Worm (Caenorhabditis elegans): Measurements from ENCODE around the gene srlf-26.

Gene srlf-26

ce11 chrIV:13682733-13683132 is 4.0 kb downstream of the srlf-26 start:
- TF ChIP-seq egl-27 (tag; optimal IDR thresholded peaks at IDR 0.05), result no peak
- TF ChIP-seq zfp-2 (tag; optimal IDR thresholded peaks at IDR 0.05), result no peak
- TF ChIP-seq mdl-1 (tag; optimal IDR thresholded peaks at IDR 0.05), result peak in 1 of 2 experiments; percentile 45
- peak; percentile 95 for TF ChIP-seq cey-2 (tag; optimal IDR thresholded peaks at IDR 0.05; ENCODE audit: borderline replicate concordance, insufficient read depth)
- no peak for TF ChIP-seq ctbp-1 (GFP tag; IDR thresholded peaks at IDR 0.05)
- TF ChIP-seq nhr-41 (GFP tag; IDR thresholded peaks at IDR 0.05), result no peak
- no peak for TF ChIP-seq zip-11 (GFP tag; IDR thresholded peaks at IDR 0.05)
- no peak for TF ChIP-seq nhr-42 (GFP tag; IDR thresholded peaks at IDR 0.05)
- no peak for TF ChIP-seq nhr-25 (tag; optimal IDR thresholded peaks at IDR 0.05; ENCODE audit: borderline replicate concordance, insufficient read depth)
- no peak for TF ChIP-seq vab-7 (GFP tag; IDR thresholded peaks at IDR 0.05)
- no peak for TF ChIP-seq jun-1 (tag; optimal IDR thresholded peaks at IDR 0.05)
- no peak for TF ChIP-seq ceh-32 (tag; optimal IDR thresholded peaks at IDR 0.05; ENCODE audit: poor library complexity)
- TF ChIP-seq nhr-28 (tag; optimal IDR thresholded peaks at IDR 0.05), result peak; percentile 81
- peak; percentile 86; the same call in 1 of the 2 replicates for TF ChIP-seq tra-1 (GFP tag; IDR thresholded peaks at IDR 0.05)
- TF ChIP-seq ZK337.2 (GFP tag; IDR thresholded peaks at IDR 0.05), result no peak
- peak; percentile 62 for TF ChIP-seq hlh-30 (tag; optimal IDR thresholded peaks at IDR 0.05; ENCODE audit: insufficient read depth)
- peak; percentile 94 for TF ChIP-seq ceh-20 (GFP tag; IDR thresholded peaks at IDR 0.05)
- peak in 1 of 2 experiments; percentile 97 for TF ChIP-seq unc-62 (GFP tag; optimal IDR thresholded peaks at IDR 0.05 in 1 of 2)
- TF ChIP-seq unc-62 (tag; optimal IDR thresholded peaks at IDR 0.05), result no peak
- TF ChIP-seq ces-1 (GFP tag; optimal IDR thresholded peaks at IDR 0.05), result no peak
- no peak for TF ChIP-seq dve-1 (tag; optimal IDR thresholded peaks at IDR 0.05; ENCODE audit: insufficient read depth)

- TF ChIP-seq snpc-1.2 (GFP tag; IDR thresholded peaks at IDR 0.05) (peak; percentile 18; the same call in 1 of the 2 replicates), lin-1 (GFP tag; IDR thresholded peaks at IDR 0.05) (no peak), pqm-1 (tag; optimal IDR thresholded peaks at IDR 0.05) (no peak)
Observed at ce11 chrIV:13684827-13685226, 6.1 kb downstream of the srlf-26 start.

ce11 chrIV:13686965-13687425 is 8.2 kb downstream of the srlf-26 start, which contains the start of gene nyn-1:
TSS of gene nyn-1 (minus strand) at chrIV:13687015.
- TF ChIP-seq snpc-1.2 (GFP tag; IDR thresholded peaks at IDR 0.05), result peak; percentile 76
- peak; percentile 37 for TF ChIP-seq R02D3.7 (tag; optimal IDR thresholded peaks at IDR 0.05)
- TF ChIP-seq T26A8.4 (GFP tag; IDR thresholded peaks at IDR 0.05), result no peak
- no peak for TF ChIP-seq ceh-62 (tag; optimal IDR thresholded peaks at IDR 0.05)
- peak; percentile 100 for TF ChIP-seq Y48G9A.11 (GFP tag; IDR thresholded peaks at IDR 0.05)
- TF ChIP-seq aly-2 (tag; optimal IDR thresholded peaks at IDR 0.05), result no peak

ce11 chrIV:13687631-13688030 is 8.9 kb downstream of the srlf-26 start:
- TF ChIP-seq ztf-7 (tag; optimal IDR thresholded peaks at IDR 0.05) (no peak), nhr-237 (tag; optimal IDR thresholded peaks at IDR 0.05) (no peak), snpc-1.2 (GFP tag; IDR thresholded peaks at IDR 0.05) (peak; percentile 78), Y48G9A.11 (GFP tag; IDR thresholded peaks at IDR 0.05) (peak; percentile 70), vab-7 (GFP tag; IDR thresholded peaks at IDR 0.05) (no peak), zfp-2 (tag; optimal IDR thresholded peaks at IDR 0.05) (no peak)

ce11 chrIV:13689302-13689880 is 10.6 kb downstream of the srlf-26 start, which contains the start of gene T23G4.2:
TSS of gene T23G4.2 (minus strand) at chrIV:13689556.
- TF ChIP-seq ceh-20 (GFP tag; IDR thresholded peaks at IDR 0.05), result 0 out of 2 replicates have a peak, but pooled peaks have one; percentile 30
- TF ChIP-seq aha-1 (tag), result peak; percentile 28
- TF ChIP-seq F37D6.2 (tag; optimal IDR thresholded peaks at IDR 0.05), result no peak
- no peak for TF ChIP-seq mep-1 (tag; optimal IDR thresholded peaks at IDR 0.05)
- no peak for TF ChIP-seq zag-1 (tag; optimal IDR thresholded peaks at IDR 0.05)
- peak in 1 of 2 experiments; percentile 99 for TF ChIP-seq unc-62 (GFP tag; optimal IDR thresholded peaks at IDR 0.05 in 1 of 2)
- no peak for TF ChIP-seq unc-62 (tag; optimal IDR thresholded peaks at IDR 0.05)

Data from whole organism, L4 larva.